Worm (Caenorhabditis elegans) whole organism, mixed stage, embryonic: Measurements from ENCODE around the gene dyf-13.
A peak's percentile ranks its signal among the peaks of the same experiment; 100 is the strongest.

Experiments used
- M03D4.4 ChIP-seq: sonication (generic microtip); optimal IDR thresholded peaks from 2 replicates; lab custom pipeline; 2017; ENCODE audit warnings: mild to moderate bottlenecking, missing genetic modification characterization, missing compliant biosample characterization
- bed-3 ChIP-seq: fragments of 200-800 bp; sonication (Bioruptor generic); optimal IDR thresholded peaks from 3 replicates; lab custom pipeline; 2018; ENCODE audit warnings: mild to moderate bottlenecking, missing genetic modification characterization, moderate library complexity, missing compliant biosample characterization
- blmp-1 ChIP-seq: fragments of 150-350 bp; optimal IDR thresholded peaks from 2 replicates; lab custom pipeline; 2014; ENCODE audit warnings: missing biosample characterization, missing genetic modification characterization
- ceh-43 ChIP-seq: fragments of 200-800 bp; sonication (Bioruptor generic); optimal IDR thresholded peaks from 2 replicates; lab custom pipeline; 2018; ENCODE audit warnings: mild to moderate bottlenecking, missing genetic modification characterization, moderate library complexity, missing compliant biosample characterization
- ceh-83 ChIP-seq: fragments of 200-800 bp; sonication (Bioruptor generic); optimal IDR thresholded peaks from 2 replicates; lab custom pipeline; 2018; ENCODE audit warnings: mild to moderate bottlenecking, missing genetic modification characterization, missing compliant biosample characterization
- ces-1 ChIP-seq: fragments of 150-350 bp; optimal IDR thresholded peaks from 2 replicates; lab custom pipeline; 2014; ENCODE audit warnings: missing biosample characterization, missing genetic modification reagents, missing genetic modification characterization
- cnd-1 ChIP-seq: fragments of 200-800 bp; sonication (Bioruptor generic); optimal IDR thresholded peaks from 2 replicates; lab custom pipeline; 2018; ENCODE audit warnings: mild to moderate bottlenecking, missing genetic modification characterization, missing compliant biosample characterization
- drap-1 ChIP-seq: fragments of 200-800 bp; sonication (Bioruptor generic); optimal IDR thresholded peaks from 3 replicates; lab custom pipeline; 2018; ENCODE audit warnings: mild to moderate bottlenecking, missing genetic modification characterization, missing compliant biosample characterization
- elt-1 ChIP-seq: sonication (generic microtip); optimal IDR thresholded peaks from 2 replicates; lab custom pipeline; 2017; ENCODE audit warnings: missing genetic modification characterization, mild to moderate bottlenecking, missing compliant biosample characterization, antibody characterized with exemption, moderate library complexity, borderline replicate concordance; ENCODE audit not compliant: insufficient read depth
- elt-3 ChIP-seq: fragments of 150-350 bp; optimal IDR thresholded peaks from 2 replicates; lab custom pipeline; 2014; ENCODE audit warnings: missing biosample characterization, missing genetic modification characterization
- flh-1 ChIP-seq: fragments of 200-800 bp; sonication (Bioruptor generic); optimal IDR thresholded peaks from 2 replicates; lab custom pipeline; 2018; ENCODE audit warnings: mild to moderate bottlenecking, missing genetic modification characterization, moderate library complexity, missing compliant biosample characterization
- ham-2 ChIP-seq: fragments of 200-800 bp; sonication (Bioruptor generic); optimal IDR thresholded peaks from 2 replicates; lab custom pipeline; 2018; ENCODE audit warnings: mild to moderate bottlenecking, missing genetic modification characterization, missing compliant biosample characterization
- hlh-1 ChIP-seq: fragments of 150-350 bp; optimal IDR thresholded peaks from 2 replicates; lab custom pipeline; 2014; ENCODE audit warnings: missing biosample characterization, missing genetic modification reagents, missing genetic modification characterization
- lin-13 ChIP-seq: fragments of 150-350 bp; optimal IDR thresholded peaks from 2 replicates; lab custom pipeline; 2014; ENCODE audit warnings: missing biosample characterization, missing genetic modification characterization
- lin-32 ChIP-seq: fragments of 200-800 bp; sonication (Bioruptor generic); optimal IDR thresholded peaks from 2 replicates; lab custom pipeline; 2018; ENCODE audit warnings: mild to moderate bottlenecking, missing genetic modification characterization, missing compliant biosample characterization
- lsy-2 ChIP-seq: fragments of 150-350 bp; optimal IDR thresholded peaks from 2 replicates; lab custom pipeline; 2014; ENCODE audit warnings: missing biosample characterization, missing genetic modification characterization
- mab-5 ChIP-seq: fragments of 150-350 bp; optimal IDR thresholded peaks from 2 replicates; lab custom pipeline; 2014; ENCODE audit warnings: missing biosample characterization, missing genetic modification characterization
- mep-1 ChIP-seq: fragments of 150-350 bp; optimal IDR thresholded peaks from 2 replicates; lab custom pipeline; 2017; ENCODE audit warnings: missing biosample characterization, missing genetic modification reagents, missing genetic modification characterization, inconsistent platforms
- mls-2 ChIP-seq: sonication (generic microtip); optimal IDR thresholded peaks from 2 replicates; lab custom pipeline; 2016; ENCODE audit warnings: mild to moderate bottlenecking, missing genetic modification characterization, moderate library complexity, missing compliant biosample characterization
- nhr-2 ChIP-seq: fragments of 150-350 bp; optimal IDR thresholded peaks from 2 replicates; lab custom pipeline; 2014; ENCODE audit warnings: missing biosample characterization, missing genetic modification characterization
- nhr-237 ChIP-seq: fragments of 150-350 bp; optimal IDR thresholded peaks from 2 replicates; lab custom pipeline; 2014; ENCODE audit warnings: missing biosample characterization, missing genetic modification characterization
- nhr-28 ChIP-seq: fragments of 150-350 bp; optimal IDR thresholded peaks from 2 replicates; lab custom pipeline; 2014; ENCODE audit warnings: missing biosample characterization, missing genetic modification characterization
- nhr-76 ChIP-seq: sonication (generic microtip); optimal IDR thresholded peaks from 2 replicates; lab custom pipeline; 2017; ENCODE audit warnings: missing biosample characterization, missing genetic modification characterization
- pha-4 ChIP-seq: fragments of 150-350 bp; optimal IDR thresholded peaks from 2 replicates; lab custom pipeline; 2018; ENCODE audit warnings: missing biosample characterization, missing genetic modification reagents, missing genetic modification characterization
- sem-2 ChIP-seq: fragments of 200-800 bp; sonication (Bioruptor generic); optimal IDR thresholded peaks from 2 replicates; lab custom pipeline; 2018; ENCODE audit warnings: mild to moderate bottlenecking, missing genetic modification characterization, missing compliant biosample characterization
- snpc-4 ChIP-seq: fragments of 150-350 bp; optimal IDR thresholded peaks from 2 replicates; lab custom pipeline; 2014; ENCODE audit warnings: missing biosample characterization, missing genetic modification characterization
- sptf-1 ChIP-seq: sonication (generic microtip); optimal IDR thresholded peaks from 2 replicates; lab custom pipeline; 2017; ENCODE audit warnings: mild to moderate bottlenecking, missing genetic modification characterization, moderate library complexity, missing compliant biosample characterization
- tbx-8 ChIP-seq: fragments of 200-800 bp; sonication (Bioruptor generic); optimal IDR thresholded peaks from 2 replicates; lab custom pipeline; 2018; ENCODE audit warnings: mild to moderate bottlenecking, missing genetic modification characterization, moderate library complexity, missing compliant biosample characterization
- unc-120 ChIP-seq: sonication (generic microtip); optimal IDR thresholded peaks from 2 replicates; lab custom pipeline; 2017; ENCODE audit warnings: missing genetic modification characterization, missing compliant biosample characterization; ENCODE audit not compliant: poor library complexity, severe bottlenecking
- unc-39 ChIP-seq: fragments of 150-350 bp; optimal IDR thresholded peaks from 2 replicates; lab custom pipeline; 2014; ENCODE audit warnings: missing biosample characterization, missing genetic modification characterization
- unc-62 ChIP-seq: fragments of 150-350 bp; optimal IDR thresholded peaks from 2 replicates; lab custom pipeline; 2014; ENCODE audit warnings: missing biosample characterization, missing genetic modification reagents, missing genetic modification characterization
- zip-8 ChIP-seq: fragments of 150-350 bp; optimal IDR thresholded peaks from 2 replicates; lab custom pipeline; 2014; ENCODE audit warnings: missing biosample characterization, missing genetic modification characterization
- ztf-11 ChIP-seq: fragments of 150-350 bp; optimal IDR thresholded peaks from 2 replicates; lab custom pipeline; 2014; ENCODE audit warnings: missing biosample characterization, missing genetic modification characterization

Gene dyf-13

DNA sequence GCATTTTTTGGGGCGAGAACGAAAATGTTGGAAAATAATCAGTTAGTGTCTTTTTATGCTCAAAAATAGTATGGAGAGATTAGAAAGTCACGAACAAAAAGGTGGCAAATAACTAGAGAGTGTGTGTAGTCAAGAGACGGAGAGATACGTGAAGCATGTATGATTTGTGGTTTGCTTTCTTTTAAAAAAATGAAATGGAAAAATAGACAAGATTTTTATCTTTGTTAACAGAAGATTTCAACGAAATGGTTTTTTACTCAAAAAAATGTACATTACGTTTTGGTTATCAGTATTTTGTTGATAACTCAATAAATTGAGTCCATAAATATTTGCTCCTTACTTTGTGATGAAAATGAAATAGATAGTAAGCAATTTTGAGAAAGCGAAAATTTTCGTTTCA lies 37.0 kb upstream of the dyf-13 start, which contains the start of gene dhs-7:
TSS of gene dhs-7 (minus strand) at position 277 of the 400 bp plus-strand sequence.
- TF ChIP-seq blmp-1 (tag; lab: Kevin White, UChicago) (no peak), nhr-2 (tag; lab: Kevin White, UChicago) (no peak), nhr-76 (no peak), bed-3 (no peak), elt-3 (no peak), sptf-1 (tag; lab: Kevin White, UChicago) (no peak), ceh-43 (GFP tag; lab: Kevin White, UChicago) (no peak), ces-1 (GFP tag; lab: Kevin White, UChicago) (no peak), mls-2 (tag; lab: Kevin White, UChicago) (no peak), pha-4 (tag; lab: Kevin White, UChicago) (no peak), nhr-237 (tag; lab: Kevin White, UChicago) (no peak), unc-39 (no peak), unc-62 (GFP tag; lab: Kevin White, UChicago) (no peak)
- TF ChIP-seq, all 35 proteins: peak for 0

DNA sequence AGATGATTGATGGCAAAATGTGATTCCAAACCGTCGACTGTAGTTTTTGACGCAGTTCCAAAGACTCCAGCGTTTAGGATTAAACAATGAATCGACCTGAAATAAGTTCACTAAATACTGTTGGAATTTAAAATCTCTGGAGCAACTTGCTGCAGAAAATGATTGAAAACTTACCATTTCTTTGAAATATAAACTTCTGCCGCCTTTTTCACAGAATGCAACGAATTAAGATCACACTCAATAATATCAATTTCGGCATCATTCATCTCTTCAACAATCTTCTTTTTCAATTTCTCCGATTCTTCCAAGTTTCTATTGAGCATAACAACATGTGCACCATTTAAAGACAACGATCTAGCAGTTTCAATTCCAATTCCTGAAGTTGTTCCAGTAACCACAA lies 36.5 kb upstream of the dyf-13 start:
- TF ChIP-seq tbx-8 (GFP tag; lab: Kevin White, UChicago) (no peak), nhr-28 (tag; lab: Kevin White, UChicago) (no peak), mls-2 (tag; lab: Kevin White, UChicago) (no peak), drap-1 (GFP tag; lab: Kevin White, UChicago) (no peak), unc-62 (GFP tag; lab: Kevin White, UChicago) (no peak), ztf-11 (no peak), lin-13 (tag; lab: Kevin White, UChicago) (no peak), ces-1 (GFP tag; lab: Kevin White, UChicago) (no peak), ham-2 (GFP tag; lab: Kevin White, UChicago) (no peak), unc-39 (no peak)

DNA sequence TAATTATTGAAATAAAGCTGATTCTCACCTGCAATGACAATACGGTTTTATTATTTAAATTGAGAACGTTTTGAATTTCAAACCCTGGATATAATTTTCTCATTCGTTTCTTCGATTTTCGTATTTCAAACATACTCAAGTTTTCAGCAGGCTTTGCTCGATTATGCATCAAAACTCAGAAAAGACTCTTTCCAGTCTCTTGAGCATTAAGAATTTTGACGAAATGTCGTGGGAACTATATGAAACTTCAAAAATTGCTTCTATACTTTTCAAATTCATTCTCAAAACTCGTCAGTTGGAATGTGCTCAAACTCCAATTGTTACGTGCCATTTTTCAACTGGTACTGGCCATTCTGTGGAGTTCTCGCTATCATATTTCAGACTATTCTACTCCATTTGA lies 34.2 kb upstream of the dyf-13 start, which contains the start of gene srd-59:
TSS of gene srd-59 (plus strand) at position 301 of the 400 bp plus-strand sequence.
- TF ChIP-seq unc-120 (no peak), zip-8 (tag; lab: Kevin White, UChicago) (no peak), cnd-1 (tag; lab: Kevin White, UChicago) (no peak), mab-5 (tag; lab: Kevin White, UChicago) (no peak), bed-3 (no peak)

DNA sequence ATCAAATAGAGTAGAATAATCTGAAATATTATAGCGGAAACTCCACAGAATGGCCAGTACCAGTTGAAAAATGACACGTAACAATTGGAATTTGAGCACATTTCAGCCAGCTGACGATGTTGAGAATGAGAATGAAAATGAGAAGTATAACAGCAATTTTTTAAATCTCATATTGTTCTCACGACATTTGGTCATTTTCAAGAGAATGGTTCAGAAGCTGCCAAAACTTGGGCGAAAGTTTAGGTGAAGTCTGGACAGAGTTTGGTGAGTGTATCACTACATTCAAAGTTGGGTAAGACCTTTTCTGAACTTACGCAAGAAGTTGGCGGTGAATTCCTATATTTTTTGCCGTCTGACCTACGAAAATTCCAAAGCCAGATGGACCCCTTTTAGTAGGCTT lies 33.8 kb upstream of the dyf-13 start, which contains the start of gene srd-58:
TSS of gene srd-58 (minus strand) at position 101 of the 400 bp plus-strand sequence.
- TF ChIP-seq nhr-28 (tag; lab: Kevin White, UChicago) = no peak
- TF ChIP-seq ceh-83 = no peak
- TF ChIP-seq tbx-8 (GFP tag; lab: Kevin White, UChicago) = no peak
- no peak for TF ChIP-seq nhr-237 (tag; lab: Kevin White, UChicago)
- TF ChIP-seq elt-3 = no peak
- no peak for TF ChIP-seq elt-1 (tag; lab: Kevin White, UChicago)
- no peak for TF ChIP-seq ces-1 (GFP tag; lab: Kevin White, UChicago)
- TF ChIP-seq cnd-1 (tag; lab: Kevin White, UChicago) = no peak
- TF ChIP-seq snpc-4 (tag; lab: Kevin White, UChicago) = no peak
- TF ChIP-seq ham-2 (GFP tag; lab: Kevin White, UChicago) = no peak
- TF ChIP-seq M03D4.4 = no peak
- TF ChIP-seq sem-2 = no peak
- no peak for TF ChIP-seq ceh-43 (GFP tag; lab: Kevin White, UChicago)

DNA sequence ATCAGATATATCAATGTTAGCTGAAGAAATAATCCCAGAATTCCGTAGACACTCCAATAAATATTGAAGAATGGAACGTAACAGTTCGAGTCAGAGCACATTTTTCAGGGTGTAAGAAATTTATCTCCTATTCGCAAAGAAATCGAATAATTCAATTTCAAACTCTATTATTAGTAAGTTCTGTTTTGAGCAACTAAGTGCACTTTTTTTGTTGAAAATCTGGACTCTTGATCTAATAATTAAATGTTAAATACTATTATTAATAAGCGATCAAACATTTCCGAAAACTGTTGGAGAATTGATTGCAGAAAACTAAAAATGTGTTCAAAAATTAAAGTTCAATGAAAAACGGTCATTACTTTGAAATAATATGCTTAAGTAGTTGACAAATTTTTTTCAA lies 32.0 kb upstream of the dyf-13 start, which contains the start of gene srd-56:
TSS of gene srd-56 (minus strand) at position 101 of the 400 bp plus-strand sequence.
- TF ChIP-seq ceh-83 (no peak), sptf-1 (tag; lab: Kevin White, UChicago) (no peak), zip-8 (tag; lab: Kevin White, UChicago) (no peak)

DNA sequence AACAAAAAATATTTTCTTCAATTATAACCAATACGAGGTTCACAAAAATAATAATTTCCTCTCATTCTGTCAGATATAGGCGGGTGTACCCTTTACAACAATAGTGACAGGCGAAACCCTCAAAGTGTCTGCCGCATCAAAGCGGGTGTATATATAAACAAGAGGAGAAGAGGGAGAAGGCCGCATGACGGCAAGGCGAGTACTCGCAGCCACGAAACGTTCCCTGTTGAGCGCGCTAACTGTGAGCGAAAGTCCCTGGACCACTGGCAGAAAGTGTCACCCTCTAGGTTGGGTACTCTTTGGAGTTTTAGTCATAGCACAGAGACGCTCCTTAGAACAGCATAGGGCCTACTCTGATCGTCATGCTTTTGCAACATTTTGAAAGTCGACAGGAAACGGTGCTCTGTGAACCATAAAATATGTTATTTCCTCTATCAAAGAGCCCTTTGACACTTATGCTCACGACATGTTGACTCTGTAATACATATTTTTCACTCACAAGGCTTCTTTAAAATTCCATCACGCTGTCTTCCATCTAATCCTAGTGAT lies 29.0 kb upstream of the dyf-13 start, which contains the start of gene pcrg-1:
TSS of gene pcrg-1 (plus strand) at position 499 of the 549 bp plus-strand sequence.
- no peak for TF ChIP-seq nhr-28 (tag; lab: Kevin White, UChicago)
- TF ChIP-seq ces-1 (GFP tag; lab: Kevin White, UChicago) = no peak
- peak; percentile 1 for TF ChIP-seq elt-1 (tag; lab: Kevin White, UChicago)
- peak; percentile 83 for TF ChIP-seq bed-3
- TF ChIP-seq ham-2 (GFP tag; lab: Kevin White, UChicago) = peak; percentile 93
- peak; percentile 96 for TF ChIP-seq sptf-1 (tag; lab: Kevin White, UChicago)
- TF ChIP-seq pha-4 (tag; lab: Kevin White, UChicago) = peak; percentile 59
- TF ChIP-seq hlh-1 (tag; lab: Kevin White, UChicago) = peak; percentile 63
- no peak for TF ChIP-seq mab-5 (tag; lab: Kevin White, UChicago)
- peak; percentile 92 for TF ChIP-seq M03D4.4
- TF ChIP-seq flh-1 (GFP tag; lab: Kevin White, UChicago) = peak; percentile 82
- TF ChIP-seq lin-32 (GFP tag; lab: Kevin White, UChicago) = peak; percentile 86
- TF ChIP-seq mep-1 (tag; lab: Kevin White, UChicago) = peak; percentile 73
- TF ChIP-seq ztf-11 = no peak
- peak; percentile 59 for TF ChIP-seq elt-3
- peak; percentile 95 for TF ChIP-seq cnd-1 (tag; lab: Kevin White, UChicago)
- peak; percentile 21 for TF ChIP-seq unc-62 (GFP tag; lab: Kevin White, UChicago)
- no peak for TF ChIP-seq nhr-2 (tag; lab: Kevin White, UChicago)
- peak; percentile 84 for TF ChIP-seq ceh-43 (GFP tag; lab: Kevin White, UChicago)
- TF ChIP-seq snpc-4 (tag; lab: Kevin White, UChicago) = no peak
- no peak for TF ChIP-seq nhr-237 (tag; lab: Kevin White, UChicago)
- peak; percentile 77 for TF ChIP-seq lin-13 (tag; lab: Kevin White, UChicago)
- peak; percentile 97 for TF ChIP-seq mls-2 (tag; lab: Kevin White, UChicago)
- TF ChIP-seq lsy-2 (tag; lab: Kevin White, UChicago) = peak; percentile 27
- TF ChIP-seq unc-120 = peak; percentile 79
- TF ChIP-seq zip-8 (tag; lab: Kevin White, UChicago) = no peak
- peak; percentile 84 for TF ChIP-seq sem-2
- peak; percentile 25 for TF ChIP-seq unc-39
- no peak for TF ChIP-seq nhr-76
